Worm (Caenorhabditis elegans): ENCODE measurements around the gene pqn-18.

pqn-18 gene

ce11 chrX:12926998-12927397, 19.4 kb downstream of the pqn-18 start:
- no peak for TF ChIP-seq lin-26 (GFP tag; IDR thresholded peaks at IDR 0.05)
- no peak for TF ChIP-seq him-1 (tag; optimal IDR thresholded peaks at IDR 0.05)
- TF ChIP-seq ekl-4 (GFP tag; IDR thresholded peaks at IDR 0.05): no peak
- TF ChIP-seq akir-1 (GFP tag; optimal IDR thresholded peaks at IDR 0.05): no peak

ce11 chrX:12928753-12929152, 21.1 kb downstream of the pqn-18 start:
- TF ChIP-seq B0336.3 (GFP tag; IDR thresholded peaks at IDR 0.05) (no peak), nhr-179 (tag; optimal IDR thresholded peaks at IDR 0.05) (no peak), ztf-22 (GFP tag; optimal IDR thresholded peaks at IDR 0.05) (no peak), snpc-1.1 (tag; optimal IDR thresholded peaks at IDR 0.05; ENCODE audit: insufficient read depth) (no peak), unc-130 (GFP tag; optimal IDR thresholded peaks at IDR 0.05) (no peak), ztf-26 (tag; optimal IDR thresholded peaks at IDR 0.05) (no peak), bed-2 (GFP tag; IDR thresholded peaks at IDR 0.05) (no peak)

- TF ChIP-seq Y95B8A.8 (GFP tag; IDR thresholded peaks at IDR 0.05) (no peak), egl-18 (GFP tag; IDR thresholded peaks at IDR 0.05) (no peak), F37B4.10 (GFP tag; IDR thresholded peaks at IDR 0.05) (no peak), let-607 (tag; optimal IDR thresholded peaks at IDR 0.05) (no peak), ztf-26 (tag; optimal IDR thresholded peaks at IDR 0.05) (no peak), F39B2.1 (GFP tag; IDR thresholded peaks at IDR 0.05) (no peak), ZK185.1 (tag; optimal IDR thresholded peaks at IDR 0.05; ENCODE audit: poor library complexity, severe bottlenecking) (no peak), snpc-3.4 (tag; optimal IDR thresholded peaks at IDR 0.05) (no peak), sea-2 (GFP tag; IDR thresholded peaks at IDR 0.05) (no peak)
These were observed 22.3 kb downstream of the pqn-18 start, which contains the start of gene C34E7.3 for ce11 chrX:12929961-12930360. Gene C34E7.3, plus strand, starts transcription at chrX:12930261.

ce11 chrX:12934768-12935167, 27.1 kb downstream of the pqn-18 start, which contains the start of gene gmap-1:
Gene gmap-1, minus strand, starts transcription at chrX:12934978.
- TF ChIP-seq ztf-28 (GFP tag; IDR thresholded peaks at IDR 0.05) (no peak), lin-54 (GFP tag; optimal IDR thresholded peaks at IDR 0.05) (no peak), zfh-2 (GFP tag; conservative IDR thresholded peaks at IDR 0.05) (peak; percentile 65), T07F8.4 (tag; optimal IDR thresholded peaks at IDR 0.05) (no peak), lag-1 (GFP tag; IDR thresholded peaks at IDR 0.05) (no peak), aptf-2 (GFP tag; conservative IDR thresholded peaks at IDR 0.05) (no peak), hmg-20 (GFP tag; IDR thresholded peaks at IDR 0.05) (no peak), mxl-1 (tag; optimal IDR thresholded peaks at IDR 0.05) (no peak), mel-28 (tag; optimal IDR thresholded peaks at IDR 0.05; ENCODE audit: borderline replicate concordance) (no peak), lsy-27 (tag; optimal IDR thresholded peaks at IDR 0.05; ENCODE audit: borderline replicate concordance, insufficient read depth) (no peak), cebp-2 (GFP tag; IDR thresholded peaks at IDR 0.05) (no peak), fkh-3 (tag; optimal IDR thresholded peaks at IDR 0.05) (no peak), unc-130 (GFP tag; optimal IDR thresholded peaks at IDR 0.05) (no peak), ceh-40 (GFP tag; IDR thresholded peaks at IDR 0.05) (no peak), akir-1 (GFP tag; optimal IDR thresholded peaks at IDR 0.05) (no peak), ztf-18 (tag; optimal IDR thresholded peaks at IDR 0.05) (no peak), chd-7 (tag; optimal IDR thresholded peaks at IDR 0.05) (peak; percentile 37), tbx-9 (tag; optimal IDR thresholded peaks at IDR 0.05; ENCODE audit: borderline replicate concordance) (no peak), attf-5 (GFP tag; optimal IDR thresholded peaks at IDR 0.05) (no peak), nfyb-1 (GFP tag; IDR thresholded peaks at IDR 0.05) (peak; percentile 51; the same call in 1 of the 2 replicates), pbrm-1 (GFP tag; IDR thresholded peaks at IDR 0.05) (no peak), pha-4 (tag; optimal IDR thresholded peaks at IDR 0.05) (no peak), hlh-26 (GFP tag; conservative IDR thresholded peaks at IDR 0.05) (no peak)
